4 fruit fly cellular contexts compared by ENCODE assay signal in the genomic region with DNA sequence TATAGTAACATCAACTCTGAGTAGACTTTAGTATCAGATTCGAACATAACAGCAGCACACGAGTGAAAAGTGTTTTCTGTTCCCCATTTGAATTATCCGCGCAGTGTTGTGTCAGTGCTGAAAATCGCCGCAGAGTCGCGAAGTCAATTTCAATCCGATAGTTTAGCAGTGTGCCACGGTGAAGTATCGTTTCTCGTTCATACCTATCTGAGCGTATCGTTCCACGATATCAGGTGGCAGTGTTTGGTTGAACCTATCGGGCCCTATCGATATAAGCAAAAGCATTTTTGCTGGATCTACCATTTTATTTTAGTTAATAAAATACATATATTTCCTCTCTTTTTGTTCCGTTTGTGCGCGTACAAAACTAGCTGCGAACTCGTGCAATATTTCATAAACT.
A peak's percentile ranks its signal among the peaks of the same experiment; 100 is the strongest.
TF ChIP-seq lines count a peak whose summit lies in the region.

A gene (plus strand): TSS at position 53 of the 400 bp plus-strand sequence.

TF ChIP-seq in whole organism, adult, 20 proteins besides CTCF, POLR2A, EP300 and RAD21 (continued from another document):
- no peak for TF ChIP-seq cnc (optimal IDR thresholded peaks at IDR 0.05; lab: Kevin White, UChicago)
- no peak for TF ChIP-seq CG5204 (GFP tag; optimal IDR thresholded peaks at IDR 0.05; lab: Kevin White, UChicago)
- peak; percentile 31 for TF ChIP-seq CG12768 (GFP tag; optimal IDR thresholded peaks at IDR 0.05; lab: Kevin White, UChicago)

TF ChIP-seq in whole organism, embryonic, 481 proteins besides CTCF, POLR2A, EP300 and RAD21 (continued from another document and continues in another):
- TF ChIP-seq p53 (GFP tag; optimal IDR thresholded peaks at IDR 0.05; lab: Kevin White, UChicago) = no peak
- TF ChIP-seq slp2 (GFP tag; optimal IDR thresholded peaks at IDR 0.05; lab: Kevin White, UChicago) = no peak
- no peak for TF ChIP-seq usp (GFP tag; optimal IDR thresholded peaks at IDR 0.05; lab: Kevin White, UChicago)
- TF ChIP-seq CG9727 (GFP tag; optimal IDR thresholded peaks at IDR 0.05; lab: Kevin White, UChicago) = no peak
- TF ChIP-seq dati (GFP tag; IDR thresholded peaks at IDR 0.05; lab: Robert Waterston, UW) = no peak
- TF ChIP-seq CG11695 (GFP tag; IDR thresholded peaks at IDR 0.05; lab: Robert Waterston, UW) = 0 out of 3 replicates have a peak, but pooled peaks have one; percentile 31
- no peak for TF ChIP-seq CG9437 (GFP tag; optimal IDR thresholded peaks at IDR 0.05; lab: Kevin White, UChicago)
- peak; percentile 5 for TF ChIP-seq wek (GFP tag; optimal IDR thresholded peaks at IDR 0.05; lab: Kevin White, UChicago)
- TF ChIP-seq Nf-YB (GFP tag; optimal IDR thresholded peaks at IDR 0.05; lab: Kevin White, UChicago) = no peak
- no peak for TF ChIP-seq CG1233 (GFP tag; optimal IDR thresholded peaks at IDR 0.05; lab: Kevin White, UChicago)
- no peak for TF ChIP-seq wdn (GFP tag; IDR thresholded peaks at IDR 0.05; lab: Robert Waterston, UW)
- peak; percentile 47; the same call in 1 of the 2 replicates for TF ChIP-seq CG1024 (GFP tag; IDR thresholded peaks at IDR 0.05; lab: Robert Waterston, UW)
- TF ChIP-seq schlank (tag; optimal IDR thresholded peaks at IDR 0.05; lab: Kevin White, UChicago) = peak; percentile 20
- TF ChIP-seq CG2712 (tag; optimal IDR thresholded peaks at IDR 0.05; lab: Kevin White, UChicago) = peak; percentile 47
- TF ChIP-seq CG17328 (GFP tag; IDR thresholded peaks at IDR 0.05; lab: Robert Waterston, UW) = peak; percentile 39; the same call in 1 of the 2 replicates
- peak; percentile 85 for TF ChIP-seq CG2120 (GFP tag; optimal IDR thresholded peaks at IDR 0.05; lab: Kevin White, UChicago)
- TF ChIP-seq CG10209 (GFP tag; optimal IDR thresholded peaks at IDR 0.05; lab: Kevin White, UChicago) = peak; percentile 8
- peak; percentile 98 for TF ChIP-seq CG7963 (GFP tag; IDR thresholded peaks at IDR 0.05; lab: Robert Waterston, UW; ENCODE audit: partially characterized antibody)
- TF ChIP-seq Nf-YC (tag; optimal IDR thresholded peaks at IDR 0.05; lab: Kevin White, UChicago) = peak; percentile 15
- peak; percentile 11 for TF ChIP-seq Dad (GFP tag; optimal IDR thresholded peaks at IDR 0.05; lab: Kevin White, UChicago)
- TF ChIP-seq otp (GFP tag; IDR thresholded peaks at IDR 0.05; lab: Robert Waterston, UW) = 0 out of 3 replicates have a peak, but pooled peaks have one; percentile 38
- TF ChIP-seq CG15696 (tag; optimal IDR thresholded peaks at IDR 0.05; lab: Kevin White, UChicago) = peak; percentile 1
- peak; percentile 52 for TF ChIP-seq NfI (GFP tag; optimal IDR thresholded peaks at IDR 0.05; lab: Kevin White, UChicago)
- no peak for TF ChIP-seq hkb (optimal IDR thresholded peaks at IDR 0.05; lab: Kevin White, UChicago)
- TF ChIP-seq hkb (GFP tag; IDR thresholded peaks at IDR 0.05; lab: Robert Waterston, UW) = peak; percentile 59
- no peak for TF ChIP-seq Ravus (GFP tag; IDR thresholded peaks at IDR 0.05; lab: Robert Waterston, UW)
- TF ChIP-seq Max (GFP tag; optimal IDR thresholded peaks at IDR 0.05; lab: Kevin White, UChicago) = peak; percentile 26
- peak; percentile 72 for TF ChIP-seq HLH54F (GFP tag; optimal IDR thresholded peaks at IDR 0.05; lab: Kevin White, UChicago)
- TF ChIP-seq CG3163 (GFP tag; optimal IDR thresholded peaks at IDR 0.05; lab: Kevin White, UChicago) = peak; percentile 43
- TF ChIP-seq tgo (GFP tag; IDR thresholded peaks at IDR 0.05; lab: Robert Waterston, UW) = 0 out of 3 replicates have a peak, but pooled peaks have one; percentile 27
- TF ChIP-seq sug (tag; optimal IDR thresholded peaks at IDR 0.05; lab: Kevin White, UChicago) = peak; percentile 56
- peak; percentile 78 for TF ChIP-seq CG12659 (GFP tag; optimal IDR thresholded peaks at IDR 0.05; lab: Kevin White, UChicago)
- TF ChIP-seq CG42726 (GFP tag; IDR thresholded peaks at IDR 0.05; lab: Robert Waterston, UW; ENCODE audit: partially characterized antibody) = peak; percentile 99
- 0 out of 2 replicates have a peak, but pooled peaks have one; percentile 30 for TF ChIP-seq ara (GFP tag; IDR thresholded peaks at IDR 0.05; lab: Robert Waterston, UW)
- TF ChIP-seq gem (tag; optimal IDR thresholded peaks at IDR 0.05; lab: Kevin White, UChicago) = peak; percentile 22
- TF ChIP-seq zf30C (GFP tag; optimal IDR thresholded peaks at IDR 0.05; lab: Kevin White, UChicago) = peak; percentile 38
- TF ChIP-seq pb (GFP tag; optimal IDR thresholded peaks at IDR 0.05; lab: Kevin White, UChicago) = peak; percentile 9
- TF ChIP-seq dmrt11E (tag; optimal IDR thresholded peaks at IDR 0.05; lab: Kevin White, UChicago) = peak; percentile 25
- peak; percentile 74 for TF ChIP-seq phol (tag; optimal IDR thresholded peaks at IDR 0.05; lab: Kevin White, UChicago)
- TF ChIP-seq Xrp1 (GFP tag; IDR thresholded peaks at IDR 0.05; lab: Robert Waterston, UW) = peak; percentile 49

TF ChIP-seq in whole organism, prepupa, 60 proteins besides CTCF, POLR2A, EP300 and RAD21 (continued from another document):
- TF ChIP-seq CG6792 (GFP tag; optimal IDR thresholded peaks at IDR 0.05; lab: Kevin White, UChicago) = no peak
- no peak for TF ChIP-seq CG6276 (GFP tag; optimal IDR thresholded peaks at IDR 0.05; lab: Kevin White, UChicago)
- TF ChIP-seq Eip93F (GFP tag; optimal IDR thresholded peaks at IDR 0.05; lab: Kevin White, UChicago) = peak; percentile 18
- no peak for TF ChIP-seq CG34406 (GFP tag; optimal IDR thresholded peaks at IDR 0.05; lab: Kevin White, UChicago)
- TF ChIP-seq CG11294 (GFP tag; IDR thresholded peaks at IDR 0.05; lab: Robert Waterston, UW) = no peak
- TF ChIP-seq Sox102F (GFP tag; optimal IDR thresholded peaks at IDR 0.05; lab: Kevin White, UChicago) = no peak
- TF ChIP-seq Sox14 (GFP tag; optimal IDR thresholded peaks at IDR 0.05; lab: Kevin White, UChicago) = peak; percentile 48
- no peak for TF ChIP-seq Gug (GFP tag; IDR thresholded peaks at IDR 0.05; lab: Robert Waterston, UW)
- no peak for TF ChIP-seq CG32006 (GFP tag; optimal IDR thresholded peaks at IDR 0.05; lab: Kevin White, UChicago)
- no peak for TF ChIP-seq ss (GFP tag; optimal IDR thresholded peaks at IDR 0.05; lab: Kevin White, UChicago)
- TF ChIP-seq Met (GFP tag; optimal IDR thresholded peaks at IDR 0.05; lab: Kevin White, UChicago) = peak; percentile 36
- no peak for TF ChIP-seq CG7368 (GFP tag; optimal IDR thresholded peaks at IDR 0.05; lab: Kevin White, UChicago)
- no peak for TF ChIP-seq fkh (GFP tag; optimal IDR thresholded peaks at IDR 0.05; lab: Kevin White, UChicago)
- no peak for TF ChIP-seq CG6854 (GFP tag; optimal IDR thresholded peaks at IDR 0.05; lab: Kevin White, UChicago)
- peak; percentile 42 for TF ChIP-seq CG10631 (GFP tag; optimal IDR thresholded peaks at IDR 0.05; lab: Kevin White, UChicago)
- peak; percentile 15 for TF ChIP-seq esn (GFP tag; optimal IDR thresholded peaks at IDR 0.05; lab: Kevin White, UChicago)
- TF ChIP-seq OdsH (GFP tag; optimal IDR thresholded peaks at IDR 0.05; lab: Kevin White, UChicago) = no peak
- TF ChIP-seq CG15336 (GFP tag; IDR thresholded peaks at IDR 0.05; lab: Robert Waterston, UW) = no peak; the same call in 1 of the 2 replicates
- no peak for TF ChIP-seq CG8632 (GFP tag; optimal IDR thresholded peaks at IDR 0.05; lab: Kevin White, UChicago)
- TF ChIP-seq CG9139 (GFP tag; optimal IDR thresholded peaks at IDR 0.05; lab: Kevin White, UChicago) = no peak
- TF ChIP-seq Blimp-1 (GFP tag; optimal IDR thresholded peaks at IDR 0.05; lab: Kevin White, UChicago) = no peak
- TF ChIP-seq CG4318 (GFP tag; optimal IDR thresholded peaks at IDR 0.05; lab: Kevin White, UChicago) = no peak
- no peak for TF ChIP-seq topi (GFP tag; optimal IDR thresholded peaks at IDR 0.05; lab: Kevin White, UChicago)
- no peak for TF ChIP-seq fd59A (GFP tag; optimal IDR thresholded peaks at IDR 0.05; lab: Kevin White, UChicago)
- no peak for TF ChIP-seq Smox (GFP tag; optimal IDR thresholded peaks at IDR 0.05; lab: Kevin White, UChicago)
- TF ChIP-seq Sox15 (GFP tag; optimal IDR thresholded peaks at IDR 0.05; lab: Kevin White, UChicago) = no peak
- TF ChIP-seq Eip75B (GFP tag; optimal IDR thresholded peaks at IDR 0.05; lab: Kevin White, UChicago) = no peak
- TF ChIP-seq Ets21C (GFP tag; optimal IDR thresholded peaks at IDR 0.05; lab: Kevin White, UChicago) = peak; percentile 25
- TF ChIP-seq CG8319 (GFP tag; optimal IDR thresholded peaks at IDR 0.05; lab: Kevin White, UChicago) = no peak
- peak; percentile 53 for TF ChIP-seq Eip78C (GFP tag; lab: Kevin White, UChicago)
- no peak for TF ChIP-seq CG6808 (GFP tag; optimal IDR thresholded peaks at IDR 0.05; lab: Kevin White, UChicago)
- no peak for TF ChIP-seq Ets96B (tag; optimal IDR thresholded peaks at IDR 0.05; lab: Kevin White, UChicago)
- no peak for TF ChIP-seq CG3032 (tag; optimal IDR thresholded peaks at IDR 0.05; lab: Kevin White, UChicago)
- TF ChIP-seq Hr39 (GFP tag; optimal IDR thresholded peaks at IDR 0.05; lab: Kevin White, UChicago) = peak; percentile 50
- no peak for TF ChIP-seq CG10669 (GFP tag; optimal IDR thresholded peaks at IDR 0.05; lab: Kevin White, UChicago)
- TF ChIP-seq pdm3 (GFP tag; optimal IDR thresholded peaks at IDR 0.05; lab: Kevin White, UChicago) = no peak
- no peak for TF ChIP-seq dac (GFP tag; optimal IDR thresholded peaks at IDR 0.05; lab: Kevin White, UChicago)
- no peak for TF ChIP-seq spab (GFP tag; optimal IDR thresholded peaks at IDR 0.05; lab: Kevin White, UChicago)
- TF ChIP-seq vri (GFP tag; optimal IDR thresholded peaks at IDR 0.05; lab: Kevin White, UChicago) = no peak
- no peak for TF ChIP-seq svp (GFP tag; lab: Kevin White, UChicago)
- no peak for TF ChIP-seq Lpt (GFP tag; optimal IDR thresholded peaks at IDR 0.05; lab: Kevin White, UChicago)
- TF ChIP-seq Hr4 (GFP tag; optimal IDR thresholded peaks at IDR 0.05; lab: Kevin White, UChicago) = no peak
TF ChIP-seq in whole organism, prepupa: peak in this region for 15.

TF ChIP-seq in whole organism, wandering third instar larva, 38 proteins besides CTCF, POLR2A, EP300 and RAD21 (continued from another document):
- TF ChIP-seq fru (GFP tag; optimal IDR thresholded peaks at IDR 0.05; lab: Kevin White, UChicago) (peak; percentile 64), sage (GFP tag; optimal IDR thresholded peaks at IDR 0.05; lab: Kevin White, UChicago) (peak; percentile 45), OdsH (GFP tag; optimal IDR thresholded peaks at IDR 0.05; lab: Kevin White, UChicago) (peak; percentile 31), Abd-B (GFP tag; optimal IDR thresholded peaks at IDR 0.05; lab: Kevin White, UChicago) (no peak)
TF ChIP-seq in whole organism, wandering third instar larva: peak in this region for 23.
